Fruit fly (Drosophila melanogaster): ENCODE data around the gene pyd.

pyd gene

dm6 chr3R:8822919-8823318, 108.8 kb downstream of the pyd start:
- TF ChIP-seq insv (optimal IDR thresholded peaks at IDR 0.05) (no peak), h (optimal IDR thresholded peaks at IDR 0.05) (no peak), Sin3A (optimal IDR thresholded peaks at IDR 0.05) (no peak), ttk (optimal IDR thresholded peaks at IDR 0.05) (no peak), Myc (optimal IDR thresholded peaks at IDR 0.05) (no peak), psq (optimal IDR thresholded peaks at IDR 0.05) (no peak)

dm6 chr3R:8821623-8822022, 110.1 kb downstream of the pyd start, which contains the start of gene CG8369:
TSS of gene CG8369 (plus strand) at chr3R:8822008.
- TF ChIP-seq Sin3A (optimal IDR thresholded peaks at IDR 0.05): no peak
- TF ChIP-seq insv (optimal IDR thresholded peaks at IDR 0.05): no peak
- no peak for TF ChIP-seq psq (optimal IDR thresholded peaks at IDR 0.05)
- no peak for TF ChIP-seq ttk (optimal IDR thresholded peaks at IDR 0.05)
- TF ChIP-seq Myc (optimal IDR thresholded peaks at IDR 0.05): no peak
- no peak for TF ChIP-seq h (optimal IDR thresholded peaks at IDR 0.05)

dm6 chr3R:8820428-8820912, 111.2 kb downstream of the pyd start, which contains the start of gene aqz:
TSS of gene aqz (minus strand) at chr3R:8820682.
- TF ChIP-seq ttk (optimal IDR thresholded peaks at IDR 0.05): no peak
- TF ChIP-seq insv (optimal IDR thresholded peaks at IDR 0.05): no peak
- no peak for TF ChIP-seq Sin3A (optimal IDR thresholded peaks at IDR 0.05)
- TF ChIP-seq Myc (optimal IDR thresholded peaks at IDR 0.05): no peak
- TF ChIP-seq psq (optimal IDR thresholded peaks at IDR 0.05): no peak

dm6 chr3R:8819551-8820057, 112.1 kb downstream of the pyd start:
- no peak for TF ChIP-seq ttk (optimal IDR thresholded peaks at IDR 0.05)
- TF ChIP-seq Myc (optimal IDR thresholded peaks at IDR 0.05): no peak
- TF ChIP-seq psq (optimal IDR thresholded peaks at IDR 0.05): no peak
- no peak for TF ChIP-seq insv (optimal IDR thresholded peaks at IDR 0.05)
- TF ChIP-seq Sin3A (optimal IDR thresholded peaks at IDR 0.05): no peak
- TF ChIP-seq h (optimal IDR thresholded peaks at IDR 0.05): no peak

- no peak for TF ChIP-seq Sin3A (optimal IDR thresholded peaks at IDR 0.05)
- TF ChIP-seq psq (optimal IDR thresholded peaks at IDR 0.05): no peak
- peak; percentile 98 for TF ChIP-seq ttk (optimal IDR thresholded peaks at IDR 0.05)
- TF ChIP-seq insv (optimal IDR thresholded peaks at IDR 0.05): no peak
These were observed 113.5 kb downstream of the pyd start for dm6 chr3R:8818239-8818638.

dm6 chr3R:8815074-8815473, 116.6 kb downstream of the pyd start:
- TF ChIP-seq insv (optimal IDR thresholded peaks at IDR 0.05): no peak
- no peak for TF ChIP-seq Sin3A (optimal IDR thresholded peaks at IDR 0.05)
- TF ChIP-seq Myc (optimal IDR thresholded peaks at IDR 0.05): no peak
- no peak for TF ChIP-seq h (optimal IDR thresholded peaks at IDR 0.05)

dm6 chr3R:8814029-8814647, 117.6 kb downstream of the pyd start:
- TF ChIP-seq ttk (optimal IDR thresholded peaks at IDR 0.05) (no peak), Myc (optimal IDR thresholded peaks at IDR 0.05) (no peak), insv (optimal IDR thresholded peaks at IDR 0.05) (no peak)

- TF ChIP-seq h (optimal IDR thresholded peaks at IDR 0.05) (no peak), Sin3A (optimal IDR thresholded peaks at IDR 0.05) (no peak), psq (optimal IDR thresholded peaks at IDR 0.05) (no peak), ttk (optimal IDR thresholded peaks at IDR 0.05) (no peak), Myc (optimal IDR thresholded peaks at IDR 0.05) (no peak), insv (optimal IDR thresholded peaks at IDR 0.05) (no peak)
These were observed 118.5 kb downstream of the pyd start, which contains the start of gene CG9837 for dm6 chr3R:8813164-8813629. TSS of gene CG9837 (minus strand) at chr3R:8813579.

- TF ChIP-seq Sin3A (optimal IDR thresholded peaks at IDR 0.05) (no peak), insv (optimal IDR thresholded peaks at IDR 0.05) (no peak), Myc (optimal IDR thresholded peaks at IDR 0.05) (no peak), ttk (optimal IDR thresholded peaks at IDR 0.05) (no peak), psq (optimal IDR thresholded peaks at IDR 0.05) (no peak), h (optimal IDR thresholded peaks at IDR 0.05) (no peak)
These were observed 119.2 kb downstream of the pyd start for dm6 chr3R:8812342-8812966.

dm6 chr3R:8811323-8811936, 120.3 kb downstream of the pyd start:
- TF ChIP-seq insv (optimal IDR thresholded peaks at IDR 0.05): no peak
- no peak for TF ChIP-seq Myc (optimal IDR thresholded peaks at IDR 0.05)
- no peak for TF ChIP-seq Sin3A (optimal IDR thresholded peaks at IDR 0.05)
- TF ChIP-seq psq (optimal IDR thresholded peaks at IDR 0.05): no peak
- no peak for TF ChIP-seq ttk (optimal IDR thresholded peaks at IDR 0.05)
- no peak for TF ChIP-seq h (optimal IDR thresholded peaks at IDR 0.05)

dm6 chr3R:8810397-8811184, 121.1 kb downstream of the pyd start:
- TF ChIP-seq ttk (optimal IDR thresholded peaks at IDR 0.05) (no peak), insv (optimal IDR thresholded peaks at IDR 0.05) (no peak), psq (optimal IDR thresholded peaks at IDR 0.05) (no peak), Myc (optimal IDR thresholded peaks at IDR 0.05) (no peak)

- TF ChIP-seq Sin3A (optimal IDR thresholded peaks at IDR 0.05) (no peak), insv (optimal IDR thresholded peaks at IDR 0.05) (no peak), Myc (optimal IDR thresholded peaks at IDR 0.05) (no peak), psq (optimal IDR thresholded peaks at IDR 0.05) (no peak), h (optimal IDR thresholded peaks at IDR 0.05) (no peak), ttk (optimal IDR thresholded peaks at IDR 0.05) (no peak)
These were observed 122.0 kb downstream of the pyd start for dm6 chr3R:8809712-8810111.

Data from Kc167 (cell line).